Worm (Caenorhabditis elegans): Measurements from ENCODE around the gene C31H2.3.

Gene C31H2.3

ce11 chrX:5165037-5165436 lies 10.9 kb upstream of the C31H2.3 start, which contains the start of gene mans-3:
mans-3 (plus strand) TSS chrX:5165395.
- TF ChIP-seq sem-4 (tag; optimal IDR thresholded peaks at IDR 0.05) (peak; percentile 89), ama-1 (optimal IDR thresholded peaks at IDR 0.05) (peak; percentile 5), mab-5 (tag; optimal IDR thresholded peaks at IDR 0.05) (peak; percentile 80), alr-1 (tag; optimal IDR thresholded peaks at IDR 0.05) (no peak), lin-13 (GFP tag; optimal IDR thresholded peaks at IDR 0.05) (peak; percentile 87), nhr-25 (tag; optimal IDR thresholded peaks at IDR 0.05) (peak; percentile 90), nhr-10 (tag; optimal IDR thresholded peaks at IDR 0.05) (no peak), Y55F3AM.14 (GFP tag; optimal IDR thresholded peaks at IDR 0.05) (peak; percentile 43), lsy-2 (tag; optimal IDR thresholded peaks at IDR 0.05) (peak; percentile 77 to 93), lin-39 (tag; optimal IDR thresholded peaks at IDR 0.05) (peak; percentile 23), peb-1 (tag; optimal IDR thresholded peaks at IDR 0.05) (no peak), ceh-16 (tag; optimal IDR thresholded peaks at IDR 0.05) (peak; percentile 59), crh-2 (tag; optimal IDR thresholded peaks at IDR 0.05) (peak; percentile 98), sma-9 (GFP tag; optimal IDR thresholded peaks at IDR 0.05) (peak; percentile 94), sma-9 (tag; optimal IDR thresholded peaks at IDR 0.05) (no peak), gmeb-1 (tag; optimal IDR thresholded peaks at IDR 0.05) (peak; percentile 85), unc-55 (GFP tag; optimal IDR thresholded peaks at IDR 0.05) (peak; percentile 86), aly-2 (tag; optimal IDR thresholded peaks at IDR 0.05) (no peak), F13H6.1 (tag; optimal IDR thresholded peaks at IDR 0.05) (peak; percentile 91), nhr-237 (tag; optimal IDR thresholded peaks at IDR 0.05) (no peak), nhr-77 (tag; optimal IDR thresholded peaks at IDR 0.05) (peak; percentile 48), ztf-4 (tag; optimal IDR thresholded peaks at IDR 0.05) (peak; percentile 67), nhr-129 (tag; optimal IDR thresholded peaks at IDR 0.05) (peak; percentile 93), ZK546.5 (tag; optimal IDR thresholded peaks at IDR 0.05) (no peak), nhr-6 (tag; optimal IDR thresholded peaks at IDR 0.05) (peak; percentile 88), ceh-82 (tag; optimal IDR thresholded peaks at IDR 0.05) (no peak), lin-11 (tag; optimal IDR thresholded peaks at IDR 0.05) (peak; percentile 71), skn-1 (tag; optimal IDR thresholded peaks at IDR 0.05) (peak; percentile 67), sma-3 (GFP tag; optimal IDR thresholded peaks at IDR 0.05) (peak; percentile 86), unc-62 (GFP tag; optimal IDR thresholded peaks at IDR 0.05) (no peak), nhr-21 (tag; optimal IDR thresholded peaks at IDR 0.05) (peak; percentile 89), unc-39 (tag; optimal IDR thresholded peaks at IDR 0.05) (no peak), egl-27 (tag; optimal IDR thresholded peaks at IDR 0.05) (peak; percentile 85), blmp-1 (tag; optimal IDR thresholded peaks at IDR 0.05; ENCODE audit: insufficient read depth) (peak; percentile 43), R02D3.7 (tag; optimal IDR thresholded peaks at IDR 0.05) (no peak), nhr-23 (tag; optimal IDR thresholded peaks at IDR 0.05) (no peak), dmd-4 (tag; optimal IDR thresholded peaks at IDR 0.05) (no peak), zag-1 (tag; optimal IDR thresholded peaks at IDR 0.05) (peak; percentile 81), nhr-11 (tag; optimal IDR thresholded peaks at IDR 0.05) (no peak), ztf-11 (tag; optimal IDR thresholded peaks at IDR 0.05) (no peak), nhr-12 (tag; optimal IDR thresholded peaks at IDR 0.05) (no peak), snpc-4 (tag; optimal IDR thresholded peaks at IDR 0.05) (peak; percentile 68), elt-1 (tag; optimal IDR thresholded peaks at IDR 0.05) (no peak), fos-1 (tag; optimal IDR thresholded peaks at IDR 0.05) (peak; percentile 88), mdl-1 (tag; optimal IDR thresholded peaks at IDR 0.05) (peak; percentile 82 to 98), ztf-1 (GFP tag; conservative IDR thresholded peaks at IDR 0.05) (no peak), mbf-1 (tag; optimal IDR thresholded peaks at IDR 0.05) (no peak), C34F6.9 (tag; optimal IDR thresholded peaks at IDR 0.05) (peak; percentile 92), elt-3 (tag; optimal IDR thresholded peaks at IDR 0.05) (no peak)

Data from whole organism, L2 larva.